Worm (Caenorhabditis elegans): ENCODE results near the gene thoc-1.
"Not testable (repeated sequence)": the region's sequence is repeated elsewhere in the genome, so short reads cannot be mapped to it uniquely, and the experiment has no call there.

- TF ChIP-seq T22C8.4 (GFP tag; IDR thresholded peaks at IDR 0.05); flt-1 (GFP tag; IDR thresholded peaks at IDR 0.05); med-1 (GFP tag; optimal IDR thresholded peaks at IDR 0.05; ENCODE audit: insufficient read depth); klf-2 (GFP tag; conservative IDR thresholded peaks at IDR 0.05); ref-1 (GFP tag; conservative IDR thresholded peaks at IDR 0.05): not testable (repeated sequence)
- peak; percentile 48; the same call in 1 of the 2 replicates for TF ChIP-seq ztf-23 (GFP tag; IDR thresholded peaks at IDR 0.05)
- TF ChIP-seq tab-1 (GFP tag; IDR thresholded peaks at IDR 0.05): 0 out of 2 replicates have a peak, but pooled peaks have one; percentile 45
These were observed 3.5 kb upstream of the thoc-1 start for ce11 chrII:698453-698852.
